Fruit fly (Drosophila melanogaster) whole organism, prepupa: ENCODE data around the gene t-cup.
A peak's percentile ranks its signal among the peaks of the same experiment; 100 is the strongest.

ENCODE experiments used
- Blimp-1 ChIP-seq: fragments of 200-800 bp; sonication (Bioruptor generic); optimal IDR thresholded peaks from 3 replicates; lab custom pipeline; 2017; ENCODE audit warnings: missing biosample characterization, missing genetic modification characterization, mild to moderate bottlenecking, moderate library complexity, missing genetic modification reagents
- CG11294 ChIP-seq: fragments of 200-800 bp; sonication (Bioruptor generic); IDR thresholded peaks from 2 replicates; pipeline ENCODE4 v1.3.6; 2022; ENCODE audit warnings: missing biosample characterization, missing genetic modification characterization
- CG11762 ChIP-seq: fragments of 200-800 bp; sonication (Bioruptor generic); optimal IDR thresholded peaks from 3 replicates; lab custom pipeline; 2016; ENCODE audit warnings: missing biosample characterization, missing genetic modification characterization; ENCODE audit not compliant: insufficient read depth
- CG11902 ChIP-seq: fragments of 200-800 bp; sonication (Bioruptor generic); optimal IDR thresholded peaks from 3 replicates; lab custom pipeline; 2016; ENCODE audit warnings: missing biosample characterization, missing genetic modification characterization
- CG15336 ChIP-seq: fragments of 200-800 bp; sonication (Bioruptor generic); IDR thresholded peaks from 2 replicates; pipeline ENCODE4 v1.3.6; 2022; ENCODE audit warnings: missing biosample characterization, missing genetic modification characterization
- CG1621 ChIP-seq: fragments of 200-800 bp; sonication (Bioruptor generic); optimal IDR thresholded peaks from 3 replicates; lab custom pipeline; 2018; ENCODE audit warnings: missing biosample characterization, mild to moderate bottlenecking, missing genetic modification characterization
- CG3032 ChIP-seq: fragments of 200-800 bp; optimal IDR thresholded peaks from 2 replicates; lab custom pipeline; 2019; ENCODE audit warnings: missing biosample characterization, mild to moderate bottlenecking, missing genetic modification characterization, moderate library complexity
- CG32006 ChIP-seq: fragments of 200-800 bp; sonication (Bioruptor generic); optimal IDR thresholded peaks from 3 replicates; lab custom pipeline; 2017; ENCODE audit warnings: missing biosample characterization, mild to moderate bottlenecking, missing genetic modification characterization
- CG6163 ChIP-seq: fragments of 200-800 bp; sonication (Bioruptor generic); IDR thresholded peaks from 3 replicates; pipeline ENCODE4 v1.3.6; 2022; ENCODE audit warnings: missing biosample characterization, missing genetic modification characterization
- CG6276 ChIP-seq: fragments of 200-800 bp; sonication (Bioruptor generic); optimal IDR thresholded peaks from 2 replicates; lab custom pipeline; 2017; ENCODE audit warnings: missing biosample characterization, mild to moderate bottlenecking, missing genetic modification characterization
- CG6808 ChIP-seq: fragments of 200-800 bp; sonication (Bioruptor generic); optimal IDR thresholded peaks from 3 replicates; lab custom pipeline; 2017; ENCODE audit warnings: missing biosample characterization, missing genetic modification characterization, mild to moderate bottlenecking, moderate library complexity, missing genetic modification reagents
- CG7368 ChIP-seq: fragments of 200-800 bp; sonication (Bioruptor generic); optimal IDR thresholded peaks from 3 replicates; lab custom pipeline; 2016; ENCODE audit warnings: missing biosample characterization, missing genetic modification characterization
- CG8119 ChIP-seq: fragments of 200-800 bp; sonication (Bioruptor generic); IDR thresholded peaks from 3 replicates; pipeline ENCODE4 v1.3.6; 2022; ENCODE audit warnings: missing biosample characterization, missing genetic modification characterization
- Eip78C ChIP-seq: fragments of 200-800 bp; sonication (Bioruptor generic); peaks from one replicate; lab custom pipeline; 2016; ENCODE audit warnings: missing biosample characterization, missing genetic modification characterization
- Eip93F ChIP-seq: fragments of 200-800 bp; sonication (Bioruptor generic); optimal IDR thresholded peaks from 2 replicates; lab custom pipeline; 2016; ENCODE audit warnings: missing biosample characterization, mild to moderate bottlenecking, missing genetic modification characterization
- Ets21C ChIP-seq: fragments of 200-800 bp; sonication (Bioruptor generic); optimal IDR thresholded peaks from 3 replicates; lab custom pipeline; 2016; ENCODE audit warnings: missing biosample characterization, missing genetic modification characterization
- Hr39 ChIP-seq: fragments of 200-800 bp; sonication (Bioruptor generic); optimal IDR thresholded peaks from 2 replicates; lab custom pipeline; 2016; ENCODE audit warnings: missing biosample characterization, missing genetic modification characterization
- Hr4 ChIP-seq: fragments of 200-800 bp; sonication (Bioruptor generic); optimal IDR thresholded peaks from 3 replicates; lab custom pipeline; 2016; ENCODE audit warnings: missing biosample characterization, missing genetic modification characterization
- Met ChIP-seq: fragments of 200-800 bp; sonication (Bioruptor generic); optimal IDR thresholded peaks from 3 replicates; lab custom pipeline; 2016; ENCODE audit warnings: missing biosample characterization, missing genetic modification characterization
- Smox ChIP-seq: fragments of 200-800 bp; sonication (Bioruptor generic); optimal IDR thresholded peaks from 3 replicates; lab custom pipeline; 2016; ENCODE audit warnings: missing biosample characterization, missing genetic modification characterization
- Sox102F ChIP-seq: fragments of 200-800 bp; sonication (Bioruptor generic); optimal IDR thresholded peaks from 2 replicates; lab custom pipeline; 2016; ENCODE audit warnings: missing biosample characterization, mild to moderate bottlenecking, missing genetic modification characterization
- Sox15 ChIP-seq: fragments of 200-800 bp; sonication (Bioruptor generic); optimal IDR thresholded peaks from 3 replicates; lab custom pipeline; 2016; ENCODE audit warnings: missing biosample characterization, missing genetic modification characterization
- achi ChIP-seq: fragments of 200-800 bp; sonication (Bioruptor generic); optimal IDR thresholded peaks from 3 replicates; lab custom pipeline; 2016; ENCODE audit warnings: missing biosample characterization, missing genetic modification characterization
- dac ChIP-seq: fragments of 200-800 bp; sonication (Bioruptor generic); optimal IDR thresholded peaks from 2 replicates; lab custom pipeline; 2017; ENCODE audit warnings: missing biosample characterization, mild to moderate bottlenecking, missing genetic modification characterization
- eg ChIP-seq: fragments of 200-800 bp; sonication (Bioruptor generic); IDR thresholded peaks from 3 replicates; pipeline ENCODE4 v1.3.6; 2022; ENCODE audit warnings: missing biosample characterization, missing genetic modification characterization
- fd85E ChIP-seq: fragments of 200-800 bp; sonication (Bioruptor generic); optimal IDR thresholded peaks from 3 replicates; lab custom pipeline; 2016; ENCODE audit warnings: missing biosample characterization, missing genetic modification characterization
- fkh ChIP-seq: fragments of 200-800 bp; sonication (Bioruptor generic); optimal IDR thresholded peaks from 3 replicates; lab custom pipeline; 2017; ENCODE audit warnings: missing biosample characterization, mild to moderate bottlenecking, missing genetic modification characterization, moderate library complexity
- lz ChIP-seq: fragments of 200-800 bp; sonication (Bioruptor generic); optimal IDR thresholded peaks from 3 replicates; lab custom pipeline; 2016; ENCODE audit warnings: missing biosample characterization, missing genetic modification characterization
- salr ChIP-seq, 2 experiments: fragments of 200-800 bp; sonication (Bioruptor generic); optimal IDR thresholded peaks; 3 replicates each; lab custom pipeline; 2016 to 2018; ENCODE audit warnings: missing biosample characterization in 2 of 2, missing genetic modification characterization in 2 of 2, mild to moderate bottlenecking in 1 of 2
- spab ChIP-seq: fragments of 200-800 bp; sonication (Bioruptor generic); optimal IDR thresholded peaks from 2 replicates; lab custom pipeline; 2017; ENCODE audit warnings: missing biosample characterization, mild to moderate bottlenecking, missing genetic modification characterization, missing genetic modification reagents
- ss ChIP-seq, 2 experiments: fragments of 200-800 bp; sonication (Bioruptor generic); optimal IDR thresholded peaks; 2 replicates in 1 of 2; 3 replicates in 1 of 2; lab custom pipeline; 2017 to 2018; ENCODE audit warnings: mild to moderate bottlenecking in 2 of 2, missing biosample characterization in 2 of 2, missing genetic modification characterization in 2 of 2, moderate library complexity in 1 of 2
- svp ChIP-seq: fragments of 200-800 bp; sonication (Bioruptor generic); peaks from one replicate; lab custom pipeline; 2016; ENCODE audit warnings: missing biosample characterization, missing genetic modification characterization
- topi ChIP-seq: fragments of 200-800 bp; sonication (Bioruptor generic); optimal IDR thresholded peaks from 3 replicates; lab custom pipeline; 2016; ENCODE audit warnings: missing biosample characterization, missing genetic modification characterization
- vri ChIP-seq: fragments of 200-800 bp; sonication (Bioruptor generic); optimal IDR thresholded peaks from 3 replicates; lab custom pipeline; 2016; ENCODE audit warnings: missing biosample characterization, mild to moderate bottlenecking, missing genetic modification characterization

Gene t-cup

dm6 chr2L:12504006-12504885 is 7.1 kb upstream of the t-cup start:
- no peak for TF ChIP-seq achi (GFP tag; lab: Kevin White, UChicago)
- TF ChIP-seq Hr4, result no peak
- peak in 1 of 2 experiments; percentile 25 for TF ChIP-seq salr (GFP tag; optimal IDR thresholded peaks at IDR 0.05; lab: Kevin White, UChicago)
- peak; percentile 47 for TF ChIP-seq Eip78C (GFP tag; lab: Kevin White, UChicago)
- TF ChIP-seq CG8119 (GFP tag; lab: Robert Waterston, UW), result peak; percentile 28; the same call in 1 of the 3 replicates
- peak; percentile 47 for TF ChIP-seq CG32006
- TF ChIP-seq CG15336 (GFP tag; lab: Robert Waterston, UW), result peak; percentile 39; the same call in 1 of the 2 replicates
- TF ChIP-seq Blimp-1 (GFP tag; lab: Kevin White, UChicago), result no peak
- peak; percentile 27 for TF ChIP-seq CG6276 (GFP tag; lab: Kevin White, UChicago)
- TF ChIP-seq lz, result no peak
- TF ChIP-seq eg (GFP tag; lab: Robert Waterston, UW), result peak; percentile 48; the same call in 1 of the 3 replicates

dm6 chr2L:12502839-12503439 is 5.8 kb upstream of the t-cup start:
- no peak for TF ChIP-seq Met (GFP tag; lab: Kevin White, UChicago)
- TF ChIP-seq svp (GFP tag; lab: Kevin White, UChicago), result peak; percentile 71

- no peak for TF ChIP-seq Ets21C (GFP tag; lab: Kevin White, UChicago)
Observed at dm6 chr2L:12500405-12500804, 3.3 kb upstream of the t-cup start.

dm6 chr2L:12499189-12499588 is 2.1 kb upstream of the t-cup start:
- TF ChIP-seq CG11294, result no peak
- no peak for TF ChIP-seq lz
- TF ChIP-seq CG6276 (GFP tag; lab: Kevin White, UChicago), result no peak
- no peak for TF ChIP-seq CG11762
- no peak for TF ChIP-seq CG11902 (GFP tag; lab: Kevin White, UChicago)
- no peak for TF ChIP-seq Eip93F (GFP tag; lab: Kevin White, UChicago)
- no peak for TF ChIP-seq dac (GFP tag; lab: Kevin White, UChicago)
- no peak for TF ChIP-seq Hr4
- TF ChIP-seq, all 60 proteins: peak for 0

- TF ChIP-seq fkh (GFP tag; lab: Kevin White, UChicago) (peak; percentile 10), CG3032 (peak; percentile 22), Met (GFP tag; lab: Kevin White, UChicago) (no peak), vri (no peak), Sox102F (no peak), CG1621 (tag; lab: Kevin White, UChicago) (no peak), Smox (GFP tag; lab: Kevin White, UChicago) (no peak), Blimp-1 (GFP tag; lab: Kevin White, UChicago) (no peak), spab (GFP tag; lab: Kevin White, UChicago) (no peak), fd85E (no peak), Sox15 (no peak), eg (GFP tag; lab: Robert Waterston, UW) (no peak), CG6808 (GFP tag; lab: Kevin White, UChicago) (peak; percentile 5), CG6163 (peak; percentile 14; the same call in 2 of the 3 replicates), Hr4 (no peak), CG11902 (GFP tag; lab: Kevin White, UChicago) (no peak), ss (GFP tag; optimal IDR thresholded peaks at IDR 0.05; lab: Kevin White, UChicago) (peak in 1 of 2 experiments; percentile 38), salr (GFP tag; optimal IDR thresholded peaks at IDR 0.05; lab: Kevin White, UChicago) (no peak), CG8119 (GFP tag; lab: Robert Waterston, UW) (no peak), dac (GFP tag; lab: Kevin White, UChicago) (no peak), topi (GFP tag; lab: Kevin White, UChicago) (no peak), achi (GFP tag; lab: Kevin White, UChicago) (no peak), CG7368 (GFP tag; lab: Kevin White, UChicago) (no peak), Hr39 (GFP tag; lab: Kevin White, UChicago) (no peak)
Observed at dm6 chr2L:12498538-12498937, 1.4 kb upstream of the t-cup start.
